Fruit fly (Drosophila melanogaster) whole organism: ENCODE data around the gene Jon66Cii.

ENCODE experiments used
- Dll ChIP-seq: fragments of >200 bp; optimal IDR thresholded peaks from 2 replicates; lab custom pipeline; 2017
- EcR ChIP-seq, 2 experiments: fragments of >200 bp; optimal IDR thresholded peaks; 2 replicates each; lab custom pipeline; 2017; ENCODE audit warnings: missing biosample characterization in 2 of 2, missing genetic modification characterization in 2 of 2, missing genetic modification reagents in 2 of 2
- psq ChIP-seq: fragments of >200 bp; optimal IDR thresholded peaks from 2 replicates; lab custom pipeline; 2017

dm6 chr3L:8394132-8394531 is 683 bp upstream of the Jon66Cii start:
- TF ChIP-seq EcR (GFP tag; optimal IDR thresholded peaks at IDR 0.05; lab: Kevin White, UChicago) (no peak), psq (lab: Kevin White, UChicago) (no peak), Dll (lab: Kevin White, UChicago) (no peak)
